Fruit fly (Drosophila melanogaster): ENCODE data around the gene CG5614.

The CG5614 gene

dm6 chr3R:15804678-15805077, 25.1 kb downstream of the CG5614 start:
- no peak for TF ChIP-seq Myb (GFP tag; optimal IDR thresholded peaks at IDR 0.05)
- TF ChIP-seq pan (optimal IDR thresholded peaks at IDR 0.05): no peak
- peak in 1 of 2 experiments; percentile 13 for TF ChIP-seq pan (GFP tag; optimal IDR thresholded peaks at IDR 0.05 in 1 of 2, IDR thresholded peaks at IDR 0.05 in 1 of 2)

dm6 chr3R:15806341-15806740, 26.7 kb downstream of the CG5614 start:
- TF ChIP-seq cas (GFP tag; IDR thresholded peaks at IDR 0.05): no peak
- peak; percentile 68 for TF ChIP-seq D19A (tag; optimal IDR thresholded peaks at IDR 0.05)

dm6 chr3R:15807306-15807705, 27.7 kb downstream of the CG5614 start:
- peak; percentile 32 for TF ChIP-seq abd-A (tag; optimal IDR thresholded peaks at IDR 0.05)
- no peak for TF ChIP-seq sna (GFP tag; IDR thresholded peaks at IDR 0.05; ENCODE audit: partially characterized antibody)

- TF ChIP-seq bsh (GFP tag; optimal IDR thresholded peaks at IDR 0.05): peak in 1 of 2 experiments; percentile 48
- no peak for TF ChIP-seq slp2 (GFP tag; optimal IDR thresholded peaks at IDR 0.05)
- TF ChIP-seq psq (GFP tag; optimal IDR thresholded peaks at IDR 0.05): no peak
- TF ChIP-seq sd (tag; optimal IDR thresholded peaks at IDR 0.05): peak; percentile 41
- no peak for TF ChIP-seq CG4360 (GFP tag; IDR thresholded peaks at IDR 0.05)
- no peak for TF ChIP-seq CG7372 (GFP tag; IDR thresholded peaks at IDR 0.05)
- TF ChIP-seq CG8359 (GFP tag; optimal IDR thresholded peaks at IDR 0.05; ENCODE audit: borderline replicate concordance): no peak
- no peak for TF ChIP-seq MESR4 (GFP tag; optimal IDR thresholded peaks at IDR 0.05)
- TF ChIP-seq trh (GFP tag; optimal IDR thresholded peaks at IDR 0.05): no peak
- TF ChIP-seq hth (optimal IDR thresholded peaks at IDR 0.05): no peak
- TF ChIP-seq onecut (GFP tag; IDR thresholded peaks at IDR 0.05): peak; percentile 44
- no peak for TF ChIP-seq CG11560 (tag; IDR thresholded peaks at IDR 0.05)
- TF ChIP-seq CG7839 (tag; optimal IDR thresholded peaks at IDR 0.05): no peak
- TF ChIP-seq B-H2 (GFP tag; optimal IDR thresholded peaks at IDR 0.05): no peak
- peak; percentile 67; the same call in 2 of the 3 replicates for TF ChIP-seq sr (GFP tag; IDR thresholded peaks at IDR 0.05)
Measured at dm6 chr3R:15807877-15808381, 28.3 kb downstream of the CG5614 start.

- no peak for TF ChIP-seq so (GFP tag; IDR thresholded peaks at IDR 0.05)
- no peak for TF ChIP-seq cad (GFP tag; optimal IDR thresholded peaks at IDR 0.05)
- TF ChIP-seq lola (GFP tag; optimal IDR thresholded peaks at IDR 0.05): no peak
- no peak for TF ChIP-seq sisA (GFP tag; IDR thresholded peaks at IDR 0.05)
- no peak for TF ChIP-seq CG43689 (GFP tag; IDR thresholded peaks at IDR 0.05)
- no peak for TF ChIP-seq otp (GFP tag; IDR thresholded peaks at IDR 0.05)
- TF ChIP-seq ATbp (GFP tag; optimal IDR thresholded peaks at IDR 0.05): no peak
- no peak for TF ChIP-seq CG17186 (GFP tag; optimal IDR thresholded peaks at IDR 0.05)
- TF ChIP-seq knrl (GFP tag; IDR thresholded peaks at IDR 0.05; ENCODE audit: partially characterized antibody): no peak
- no peak for TF ChIP-seq CG4360 (GFP tag; IDR thresholded peaks at IDR 0.05)
- no peak for TF ChIP-seq CG34224 (GFP tag; IDR thresholded peaks at IDR 0.05; ENCODE audit: partially characterized antibody)
- 0 out of 4 replicates have a peak, but pooled peaks have one; percentile 22 for TF ChIP-seq chinmo (GFP tag; IDR thresholded peaks at IDR 0.05; ENCODE audit: partially characterized antibody)
- TF ChIP-seq crol (GFP tag; IDR thresholded peaks at IDR 0.05): 0 out of 2 replicates have a peak, but pooled peaks have one; percentile 41
- no peak for TF ChIP-seq psq (GFP tag; optimal IDR thresholded peaks at IDR 0.05)
- no peak for TF ChIP-seq dpn (GFP tag; optimal IDR thresholded peaks at IDR 0.05)
- no peak for TF ChIP-seq ind (GFP tag; optimal IDR thresholded peaks at IDR 0.05)
- peak; percentile 11 for TF ChIP-seq CG13894 (tag; optimal IDR thresholded peaks at IDR 0.05)
- no peak for TF ChIP-seq hth (optimal IDR thresholded peaks at IDR 0.05)
- TF ChIP-seq CG33213 (GFP tag; optimal IDR thresholded peaks at IDR 0.05): no peak
- TF ChIP-seq CG7556 (GFP tag; optimal IDR thresholded peaks at IDR 0.05): no peak
- TF ChIP-seq trem (tag; optimal IDR thresholded peaks at IDR 0.05): peak; percentile 32
- TF ChIP-seq Fer3 (tag; optimal IDR thresholded peaks at IDR 0.05): no peak
- TF ChIP-seq Sin3A (optimal IDR thresholded peaks at IDR 0.05): no peak
- TF ChIP-seq ase (GFP tag; IDR thresholded peaks at IDR 0.05): no peak
- no peak for TF ChIP-seq Fer1 (GFP tag; optimal IDR thresholded peaks at IDR 0.05)
- TF ChIP-seq org-1 (GFP tag; optimal IDR thresholded peaks at IDR 0.05): no peak
Measured at dm6 chr3R:15810369-15810768, 30.8 kb downstream of the CG5614 start.

All from whole organism, embryonic.